Fruit fly (Drosophila melanogaster) whole organism, pupa: ENCODE results near the gene Nplp2.

Experiments used
- CG10348 ChIP-seq: fragments of 200-800 bp; sonication (Bioruptor generic); IDR thresholded peaks from 2 replicates; pipeline ENCODE4 v1.3.6; 2022; ENCODE audit warnings: missing biosample characterization, missing genetic modification characterization
- CG12605 ChIP-seq: fragments of 200-800 bp; sonication (Bioruptor generic); IDR thresholded peaks from 2 replicates; pipeline ENCODE4 v1.3.6; 2022; ENCODE audit warnings: missing biosample characterization, missing genetic modification characterization
- CG13204 ChIP-seq: fragments of 200-800 bp; sonication (Bioruptor generic); optimal IDR thresholded peaks from 2 replicates; lab custom pipeline; 2018; ENCODE audit warnings: missing biosample characterization, mild to moderate bottlenecking, missing genetic modification characterization, moderate library complexity
- CG14655 ChIP-seq: fragments of 200-800 bp; sonication (Bioruptor generic); optimal IDR thresholded peaks from 3 replicates; lab custom pipeline; 2017; ENCODE audit warnings: mild to moderate bottlenecking, missing biosample characterization, missing genetic modification reagents, missing genetic modification characterization
- CG15710 ChIP-seq: fragments of 200-800 bp; sonication (Bioruptor generic); optimal IDR thresholded peaks from 2 replicates; lab custom pipeline; 2018; ENCODE audit warnings: missing biosample characterization, mild to moderate bottlenecking, missing genetic modification characterization, moderate library complexity
- CG17806 ChIP-seq: fragments of 200-800 bp; sonication (Bioruptor generic); optimal IDR thresholded peaks from 2 replicates; lab custom pipeline; 2018; ENCODE audit warnings: missing biosample characterization, mild to moderate bottlenecking, missing genetic modification characterization, moderate library complexity
- CG32121 ChIP-seq: fragments of 200-800 bp; sonication (Bioruptor generic); IDR thresholded peaks from 2 replicates; pipeline ENCODE4 v1.3.6; 2022; ENCODE audit warnings: missing biosample characterization, missing genetic modification characterization
- CG34367 ChIP-seq: fragments of 200-800 bp; sonication (Bioruptor generic); optimal IDR thresholded peaks from 2 replicates; lab custom pipeline; 2018; ENCODE audit warnings: missing biosample characterization, mild to moderate bottlenecking, missing genetic modification characterization
- CG4496 ChIP-seq: fragments of 200-800 bp; sonication (Bioruptor generic); IDR thresholded peaks from 3 replicates; pipeline ENCODE4 v1.3.6; 2022; ENCODE audit warnings: missing biosample characterization, missing genetic modification characterization
- CG8159 ChIP-seq: fragments of 200-800 bp; sonication (Bioruptor generic); optimal IDR thresholded peaks from 3 replicates; lab custom pipeline; 2018; ENCODE audit warnings: missing biosample characterization, mild to moderate bottlenecking, missing genetic modification characterization, moderate library complexity
- CG8301 ChIP-seq: fragments of 200-800 bp; sonication (Bioruptor generic); optimal IDR thresholded peaks from 2 replicates; lab custom pipeline; 2018; ENCODE audit warnings: missing biosample characterization, mild to moderate bottlenecking, missing genetic modification characterization
- CG9948 ChIP-seq: fragments of 200-800 bp; sonication (Bioruptor generic); optimal IDR thresholded peaks from 2 replicates; lab custom pipeline; 2018; ENCODE audit warnings: missing biosample characterization, mild to moderate bottlenecking, missing genetic modification characterization, moderate library complexity
- D1 ChIP-seq: fragments of 200-800 bp; sonication (Bioruptor generic); optimal IDR thresholded peaks from 2 replicates; lab custom pipeline; 2018; ENCODE audit warnings: missing biosample characterization, mild to moderate bottlenecking, missing genetic modification characterization, moderate library complexity
- Ets98B ChIP-seq: fragments of 200-800 bp; sonication (Bioruptor generic); IDR thresholded peaks from 2 replicates; pipeline ENCODE4 v1.3.6; 2022; ENCODE audit warnings: missing biosample characterization, missing genetic modification characterization
- Pif1A ChIP-seq: fragments of 200-800 bp; sonication (Bioruptor generic); optimal IDR thresholded peaks from 3 replicates; lab custom pipeline; 2016; ENCODE audit warnings: missing biosample characterization, missing genetic modification characterization
- Pif1B ChIP-seq: fragments of 200-800 bp; sonication (Bioruptor generic); optimal IDR thresholded peaks from 3 replicates; lab custom pipeline; 2016; ENCODE audit warnings: missing biosample characterization, missing genetic modification characterization
- Snoo ChIP-seq: fragments of 200-800 bp; sonication (Bioruptor generic); optimal IDR thresholded peaks from 3 replicates; lab custom pipeline; 2017; ENCODE audit warnings: missing biosample characterization, mild to moderate bottlenecking, missing genetic modification characterization, inconsistent platforms
- fd96Ca ChIP-seq: fragments of 200-800 bp; sonication (Bioruptor generic); IDR thresholded peaks from 3 replicates; pipeline ENCODE4 v1.3.6; 2022; ENCODE audit warnings: missing biosample characterization, missing genetic modification characterization
- gl ChIP-seq: fragments of 200-800 bp; sonication (Bioruptor generic); optimal IDR thresholded peaks from 2 replicates; lab custom pipeline; 2018; ENCODE audit warnings: missing biosample characterization, mild to moderate bottlenecking, missing genetic modification characterization
- rn ChIP-seq: fragments of 200-800 bp; sonication (Bioruptor generic); IDR thresholded peaks from 2 replicates; pipeline ENCODE4 v1.3.6; 2022; ENCODE audit warnings: missing biosample characterization, missing genetic modification characterization

Nplp2 gene

dm6 chr3L:13381160-13381559, 25.0 kb downstream of the Nplp2 start, which contains the start of gene CG14107:
Gene CG14107, minus strand, starts transcription at chr3L:13381346.
- TF ChIP-seq Snoo (tag; lab: Kevin White, UChicago) (no peak), CG34367 (tag; lab: Kevin White, UChicago) (no peak), fd96Ca (no peak), CG15710 (tag; lab: Kevin White, UChicago) (no peak)
- TF ChIP-seq, all 21 proteins: peak for 0

dm6 chr3L:13382061-13382815, 26.1 kb downstream of the Nplp2 start, which contains the start of gene ImpL1:
Gene ImpL1, plus strand, starts transcription at chr3L:13382765.
- no peak for TF ChIP-seq D1 (tag; lab: Kevin White, UChicago)
- TF ChIP-seq CG4496 (GFP tag; lab: Robert Waterston, UW) = no peak
- no peak for TF ChIP-seq CG8301 (tag; lab: Kevin White, UChicago)
- no peak for TF ChIP-seq CG14655
- no peak for TF ChIP-seq CG10348
- TF ChIP-seq CG17806 (tag; lab: Kevin White, UChicago) = no peak
- TF ChIP-seq Pif1B = no peak
- no peak for TF ChIP-seq CG15710 (tag; lab: Kevin White, UChicago)
- no peak for TF ChIP-seq CG13204 (GFP tag; lab: Kevin White, UChicago)
- TF ChIP-seq rn (GFP tag; lab: Robert Waterston, UW) = no peak
- TF ChIP-seq Pif1A (GFP tag; lab: Kevin White, UChicago) = no peak
- TF ChIP-seq gl (tag; lab: Kevin White, UChicago) = no peak
- no peak for TF ChIP-seq CG8159 (tag; lab: Kevin White, UChicago)
- no peak for TF ChIP-seq CG12605 (GFP tag; lab: Robert Waterston, UW)
- no peak for TF ChIP-seq Snoo (tag; lab: Kevin White, UChicago)
- TF ChIP-seq CG9948 = no peak
- TF ChIP-seq CG34367 (tag; lab: Kevin White, UChicago) = no peak
- TF ChIP-seq, all 21 proteins: peak for 0

dm6 chr3L:13384489-13384888, 28.3 kb downstream of the Nplp2 start, which contains the start of gene CG14110:
Gene CG14110, plus strand, starts transcription at chr3L:13384789.
- TF ChIP-seq CG10348 (no peak), D1 (tag; lab: Kevin White, UChicago) (no peak), CG12605 (GFP tag; lab: Robert Waterston, UW) (no peak), CG17806 (tag; lab: Kevin White, UChicago) (no peak), CG34367 (tag; lab: Kevin White, UChicago) (no peak), Pif1B (no peak)

DNA sequence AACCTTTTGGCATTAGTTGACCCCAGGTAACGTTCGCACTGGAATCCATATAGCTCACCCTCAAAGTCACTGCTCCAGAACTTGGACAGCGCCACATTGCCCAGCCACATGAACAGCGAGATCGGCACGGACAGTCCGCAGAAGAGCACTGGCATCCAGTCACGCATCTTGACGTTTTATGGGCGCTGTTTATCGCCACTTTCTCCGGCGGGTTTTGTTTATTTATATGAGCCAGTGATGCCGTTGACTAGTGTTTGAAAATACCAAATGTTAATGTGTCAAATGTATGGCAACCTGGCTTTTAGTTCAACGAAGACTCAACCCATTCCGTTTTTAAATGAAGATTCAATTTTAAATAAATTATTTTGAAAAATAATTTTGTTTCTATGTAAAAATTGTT, 31.4 kb downstream of the Nplp2 start, which contains the start of gene CG10171:
Gene CG10171, minus strand, starts transcription at position 300 of the 400 bp plus-strand sequence.
- TF ChIP-seq CG8301 (tag; lab: Kevin White, UChicago) (no peak), Pif1A (GFP tag; lab: Kevin White, UChicago) (no peak), gl (tag; lab: Kevin White, UChicago) (no peak), CG17806 (tag; lab: Kevin White, UChicago) (no peak)
- TF ChIP-seq, all 21 proteins: peak for 0

DNA sequence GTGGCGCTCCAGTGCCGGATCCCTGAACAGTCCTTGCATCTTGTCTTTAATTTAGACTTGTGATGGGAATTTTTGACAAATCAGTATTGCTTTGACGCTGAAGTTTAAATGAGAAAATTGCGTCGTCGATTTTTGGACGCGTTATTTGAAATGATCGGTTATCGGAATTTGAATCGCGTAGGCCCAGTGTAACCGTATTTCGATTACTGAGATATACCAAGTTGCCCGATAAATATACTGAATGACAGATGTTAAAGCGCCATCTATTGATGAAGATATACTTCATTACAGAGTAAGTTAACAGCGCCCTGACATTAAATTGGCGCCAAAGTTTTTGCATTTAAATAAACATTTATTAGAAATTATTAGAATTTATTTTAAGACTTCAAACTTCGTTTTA, 33.7 kb downstream of the Nplp2 start, which contains the start of gene Poc1:
Gene Poc1, minus strand, starts transcription at position 173 of the 400 bp plus-strand sequence.
- TF ChIP-seq D1 (tag; lab: Kevin White, UChicago) = peak; percentile 8
- TF ChIP-seq CG17806 (tag; lab: Kevin White, UChicago) = no peak
- TF ChIP-seq CG12605 (GFP tag; lab: Robert Waterston, UW) = no peak
- no peak for TF ChIP-seq Ets98B (GFP tag; lab: Robert Waterston, UW)

dm6 chr3L:13393538-13393937, 37.4 kb downstream of the Nplp2 start:
- TF ChIP-seq CG8159 (tag; lab: Kevin White, UChicago) (peak; percentile 63), CG9948 (peak; percentile 11), CG32121 (GFP tag; lab: Robert Waterston, UW) (no peak)

DNA sequence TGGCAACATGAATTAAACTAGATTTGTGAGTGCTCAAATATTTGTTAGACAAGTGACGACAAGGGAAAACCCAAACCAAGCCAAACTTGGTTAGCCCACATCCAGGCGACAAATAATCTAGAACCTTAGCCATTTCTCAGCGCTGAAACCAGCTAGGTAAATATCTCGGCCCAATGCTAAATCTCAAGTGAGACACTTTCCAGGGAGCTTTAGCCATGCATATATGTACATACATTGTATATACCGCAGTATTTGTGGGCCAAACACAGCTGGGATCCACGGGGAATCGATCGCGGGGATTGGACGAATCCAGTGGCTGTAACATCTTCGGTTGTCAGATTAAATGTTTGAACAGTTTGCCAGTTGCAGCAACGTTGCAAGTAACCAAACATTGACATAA, 41.5 kb downstream of the Nplp2 start:
- TF ChIP-seq rn (GFP tag; lab: Robert Waterston, UW) (no peak), CG34367 (tag; lab: Kevin White, UChicago) (no peak), CG4496 (GFP tag; lab: Robert Waterston, UW) (no peak)
- TF ChIP-seq, all 21 proteins: peak for 0

DNA sequence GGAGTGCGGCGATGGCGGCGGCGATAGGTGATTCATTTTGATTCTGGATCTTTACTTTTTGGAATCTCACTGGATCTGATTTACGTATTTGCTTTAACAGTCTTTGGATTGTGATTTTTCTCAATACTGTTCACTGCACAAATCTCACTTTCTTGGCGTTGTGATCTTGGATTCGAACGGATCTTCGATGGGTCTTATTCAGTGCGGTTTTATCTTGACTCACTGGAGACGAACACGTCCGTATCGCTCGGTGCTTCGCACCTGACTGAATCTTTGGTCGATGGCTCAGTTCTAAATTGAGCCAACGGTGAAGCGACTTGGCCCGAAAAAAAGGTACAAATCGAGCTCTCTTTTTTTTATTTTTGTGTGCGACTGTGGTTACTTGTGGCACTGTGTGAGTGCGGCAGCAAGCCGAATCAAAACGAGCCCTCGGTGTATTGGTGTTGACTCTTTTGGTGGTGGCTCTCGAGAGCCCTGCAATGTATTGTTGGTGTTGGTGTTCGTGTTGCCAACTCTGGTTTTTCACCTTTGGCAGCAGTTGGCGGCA, 44.8 kb downstream of the Nplp2 start, which contains the start of gene sens:
Gene sens, minus strand, starts transcription at position 254 of the 547 bp plus-strand sequence.
- TF ChIP-seq CG32121 (GFP tag; lab: Robert Waterston, UW) (no peak), CG15710 (tag; lab: Kevin White, UChicago) (no peak), CG17806 (tag; lab: Kevin White, UChicago) (no peak), CG14655 (no peak), fd96Ca (no peak), CG4496 (GFP tag; lab: Robert Waterston, UW) (no peak), Snoo (tag; lab: Kevin White, UChicago) (peak; percentile 27)
